Worm (Caenorhabditis elegans): Measurements from ENCODE around the gene C35D10.7.

DNA sequence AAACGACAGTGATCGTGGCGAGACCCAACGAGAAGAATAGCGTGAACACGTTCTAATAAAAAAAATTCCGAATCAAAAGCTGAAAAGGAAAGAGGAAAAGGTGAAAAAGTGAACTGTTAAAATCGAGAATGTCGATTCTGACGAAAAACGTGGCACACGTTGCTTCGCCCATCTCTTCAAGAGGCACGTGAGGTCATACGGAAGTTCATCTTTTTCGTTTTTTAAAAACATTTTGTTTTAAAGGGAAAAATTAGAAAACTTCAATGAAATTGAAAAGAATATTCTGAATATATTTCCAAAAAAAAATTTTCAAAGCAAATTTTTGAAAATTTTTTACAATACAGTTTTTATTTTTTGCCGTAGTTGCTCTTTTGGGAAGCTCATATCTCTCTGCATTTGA, 44.8 kb upstream of the C35D10.7 start, which contains the start of gene C38D4.7:
- TF ChIP-seq bed-3 (GFP tag; optimal IDR thresholded peaks at IDR 0.05): no peak
- no peak for TF ChIP-seq elt-1 (tag; optimal IDR thresholded peaks at IDR 0.05; ENCODE audit: borderline replicate concordance, insufficient read depth)
- no peak for TF ChIP-seq mep-1 (tag; optimal IDR thresholded peaks at IDR 0.05)
- TF ChIP-seq lin-13 (tag; optimal IDR thresholded peaks at IDR 0.05): no peak
- no peak for TF ChIP-seq ceh-39 (tag; optimal IDR thresholded peaks at IDR 0.05)

Data from whole organism, mixed stage, embryonic.